Fruit fly (Drosophila melanogaster): ENCODE measurements around the gene Gdap1.

Gdap1 gene

dm6 chr3L:5187572-5187934 lies 45.8 kb downstream of the Gdap1 start (continued):
- TF ChIP-seq ham (GFP tag; IDR thresholded peaks at IDR 0.05) (no peak), D19B (GFP tag; optimal IDR thresholded peaks at IDR 0.05) (peak; percentile 13), Usf (GFP tag; optimal IDR thresholded peaks at IDR 0.05) (peak; percentile 20), CG8359 (GFP tag; optimal IDR thresholded peaks at IDR 0.05; ENCODE audit: borderline replicate concordance) (no peak), Asciz (GFP tag; optimal IDR thresholded peaks at IDR 0.05) (peak; percentile 64), Pdp1 (GFP tag; optimal IDR thresholded peaks at IDR 0.05) (peak; percentile 0 to 25), H15 (GFP tag; IDR thresholded peaks at IDR 0.05) (0 out of 3 replicates have a peak, but pooled peaks have one; percentile 50), gt (GFP tag; IDR thresholded peaks at IDR 0.05) (no peak), pan (optimal IDR thresholded peaks at IDR 0.05) (no peak), pan (GFP tag; optimal IDR thresholded peaks at IDR 0.05 in 1 of 2, IDR thresholded peaks at IDR 0.05 in 1 of 2) (peak in 1 of 2 experiments; percentile 85), CG6689 (GFP tag; IDR thresholded peaks at IDR 0.05) (peak; percentile 74), B-H1 (GFP tag; IDR thresholded peaks at IDR 0.05) (peak; percentile 57), TFAM (GFP tag; optimal IDR thresholded peaks at IDR 0.05) (peak; percentile 32), abd-A (tag; optimal IDR thresholded peaks at IDR 0.05) (no peak), sug (tag; optimal IDR thresholded peaks at IDR 0.05) (no peak), shn (GFP tag; optimal IDR thresholded peaks at IDR 0.05) (peak; percentile 29), CG9817 (tag; optimal IDR thresholded peaks at IDR 0.05) (peak; percentile 23), CG32532 (GFP tag; IDR thresholded peaks at IDR 0.05) (peak; percentile 60), repo (GFP tag; optimal IDR thresholded peaks at IDR 0.05) (no peak), CG4360 (GFP tag; IDR thresholded peaks at IDR 0.05) (0 out of 2 replicates have a peak, but pooled peaks have one; percentile 34), Dref (GFP tag; IDR thresholded peaks at IDR 0.05) (no peak), bowl (GFP tag; IDR thresholded peaks at IDR 0.05) (no peak), wek (GFP tag; optimal IDR thresholded peaks at IDR 0.05) (no peak), CG8924 (tag; optimal IDR thresholded peaks at IDR 0.05) (no peak), ftz-f1 (GFP tag; optimal IDR thresholded peaks at IDR 0.05) (no peak), NK7.1 (GFP tag; optimal IDR thresholded peaks at IDR 0.05) (no peak), Dfd (GFP tag; optimal IDR thresholded peaks at IDR 0.05) (no peak), eyg (GFP tag; optimal IDR thresholded peaks at IDR 0.05) (no peak), Hmx (GFP tag; optimal IDR thresholded peaks at IDR 0.05) (peak; percentile 11), Sox100B (GFP tag; optimal IDR thresholded peaks at IDR 0.05) (peak; percentile 6), dmrt11E (tag; optimal IDR thresholded peaks at IDR 0.05) (peak; percentile 85), Mes4 (GFP tag; optimal IDR thresholded peaks at IDR 0.05) (peak; percentile 48), CG17361 (GFP tag; IDR thresholded peaks at IDR 0.05) (peak; percentile 38; the same call in 2 of the 3 replicates), CG18764 (GFP tag; optimal IDR thresholded peaks at IDR 0.05) (peak; percentile 53), Atf6 (GFP tag; IDR thresholded peaks at IDR 0.05) (peak; percentile 23; the same call in 1 of the 2 replicates), ssp (GFP tag; IDR thresholded peaks at IDR 0.05) (peak; percentile 56), run (tag; optimal IDR thresholded peaks at IDR 0.05) (no peak), E2f1 (GFP tag; IDR thresholded peaks at IDR 0.05) (peak; percentile 61), oc (tag; optimal IDR thresholded peaks at IDR 0.05) (no peak), lilli (GFP tag; optimal IDR thresholded peaks at IDR 0.05) (peak; percentile 36), Lpt (GFP tag; optimal IDR thresholded peaks at IDR 0.05) (no peak), pros (GFP tag; optimal IDR thresholded peaks at IDR 0.05) (no peak), CG9876 (GFP tag; optimal IDR thresholded peaks at IDR 0.05) (no peak), CG8281 (tag; optimal IDR thresholded peaks at IDR 0.05) (peak; percentile 23), CG4328 (GFP tag; optimal IDR thresholded peaks at IDR 0.05) (no peak), CG13123 (GFP tag; optimal IDR thresholded peaks at IDR 0.05) (peak; percentile 12), Deaf1 (tag; optimal IDR thresholded peaks at IDR 0.05) (no peak), Aef1 (GFP tag; IDR thresholded peaks at IDR 0.05) (peak; percentile 40; the same call in 2 of the 3 replicates), CG10209 (GFP tag; optimal IDR thresholded peaks at IDR 0.05) (peak; percentile 28), lbe (GFP tag; optimal IDR thresholded peaks at IDR 0.05) (no peak), CG12219 (GFP tag; optimal IDR thresholded peaks at IDR 0.05) (peak; percentile 11), CG10543 (GFP tag; optimal IDR thresholded peaks at IDR 0.05) (no peak)

Data from whole organism, embryonic.